Fruit fly (Drosophila melanogaster) Kc167 (cell line): ENCODE data around the gene Thor.

Experiments used
- Myc ChIP-seq: fragments of >200 bp; optimal IDR thresholded peaks from 2 replicates; lab custom pipeline; 2017; ENCODE audit warnings: missing external identifiers
- Sin3A ChIP-seq: fragments of >200 bp; optimal IDR thresholded peaks from 2 replicates; lab custom pipeline; 2018; ENCODE audit warnings: missing external identifiers
- h ChIP-seq: fragments of >200 bp; optimal IDR thresholded peaks from 3 replicates; lab custom pipeline; 2018; ENCODE audit warnings: missing external identifiers
- insv ChIP-seq: fragments of >200 bp; optimal IDR thresholded peaks from 3 replicates; lab custom pipeline; 2018; ENCODE audit warnings: missing external identifiers
- psq ChIP-seq: fragments of >200 bp; optimal IDR thresholded peaks from 2 replicates; lab custom pipeline; 2017; ENCODE audit warnings: missing external identifiers
- ttk ChIP-seq: sonication (Bioruptor generic); optimal IDR thresholded peaks from 2 replicates; lab custom pipeline; 2017; ENCODE audit warnings: missing external identifiers

The Thor gene

dm6 chr2L:3477057-3477755 lies 1.0 kb upstream of the Thor start:
- no peak for TF ChIP-seq psq (lab: Kevin White, UChicago)
- no peak for TF ChIP-seq h (lab: Kevin White, UChicago)
- TF ChIP-seq Sin3A (lab: Kevin White, UChicago) = no peak
- no peak for TF ChIP-seq ttk (lab: Kevin White, UChicago)
- TF ChIP-seq Myc (lab: Kevin White, UChicago) = no peak
- TF ChIP-seq insv = no peak

- no peak for TF ChIP-seq ttk (lab: Kevin White, UChicago)
- no peak for TF ChIP-seq h (lab: Kevin White, UChicago)
- no peak for TF ChIP-seq Sin3A (lab: Kevin White, UChicago)
- no peak for TF ChIP-seq insv
These were observed 1.6 kb downstream of the Thor start for dm6 chr2L:3479697-3480442.

- TF ChIP-seq insv = no peak
- TF ChIP-seq Myc (lab: Kevin White, UChicago) = no peak
- TF ChIP-seq Sin3A (lab: Kevin White, UChicago) = no peak
- TF ChIP-seq h (lab: Kevin White, UChicago) = no peak
- TF ChIP-seq ttk (lab: Kevin White, UChicago) = no peak
- no peak for TF ChIP-seq psq (lab: Kevin White, UChicago)
These were observed 2.2 kb downstream of the Thor start for dm6 chr2L:3480443-3480839.

- no peak for TF ChIP-seq insv
- TF ChIP-seq Myc (lab: Kevin White, UChicago) = no peak
- no peak for TF ChIP-seq ttk (lab: Kevin White, UChicago)
- no peak for TF ChIP-seq psq (lab: Kevin White, UChicago)
- no peak for TF ChIP-seq h (lab: Kevin White, UChicago)
- no peak for TF ChIP-seq Sin3A (lab: Kevin White, UChicago)
These were observed 3.8 kb downstream of the Thor start for dm6 chr2L:3482037-3482436.

dm6 chr2L:3482712-3483111 lies 4.5 kb downstream of the Thor start:
- no peak for TF ChIP-seq Sin3A (lab: Kevin White, UChicago)
- no peak for TF ChIP-seq ttk (lab: Kevin White, UChicago)
- no peak for TF ChIP-seq Myc (lab: Kevin White, UChicago)
- no peak for TF ChIP-seq h (lab: Kevin White, UChicago)
- no peak for TF ChIP-seq insv

dm6 chr2L:3483672-3484071 lies 5.4 kb downstream of the Thor start:
- no peak for TF ChIP-seq ttk (lab: Kevin White, UChicago)
- TF ChIP-seq psq (lab: Kevin White, UChicago) = no peak
- TF ChIP-seq insv = no peak
- no peak for TF ChIP-seq Myc (lab: Kevin White, UChicago)
- TF ChIP-seq Sin3A (lab: Kevin White, UChicago) = no peak
- TF ChIP-seq h (lab: Kevin White, UChicago) = no peak

- TF ChIP-seq psq (lab: Kevin White, UChicago) (no peak), insv (no peak)
These were observed 6.5 kb downstream of the Thor start for dm6 chr2L:3484759-3485158.

- TF ChIP-seq ttk (lab: Kevin White, UChicago) = no peak
- TF ChIP-seq insv = no peak
- TF ChIP-seq psq (lab: Kevin White, UChicago) = no peak
- TF ChIP-seq Myc (lab: Kevin White, UChicago) = no peak
- TF ChIP-seq h (lab: Kevin White, UChicago) = no peak
- no peak for TF ChIP-seq Sin3A (lab: Kevin White, UChicago)
These were observed 7.3 kb downstream of the Thor start for dm6 chr2L:3485506-3485905.

- TF ChIP-seq Myc (lab: Kevin White, UChicago) (no peak), insv (no peak), psq (lab: Kevin White, UChicago) (no peak), Sin3A (lab: Kevin White, UChicago) (no peak), h (lab: Kevin White, UChicago) (no peak), ttk (lab: Kevin White, UChicago) (no peak)
These were observed 12.7 kb downstream of the Thor start, which contains the start of gene CG15414 for dm6 chr2L:3490971-3491370. Gene CG15414 (minus strand): TSS chr2L:3491071.

dm6 chr2L:3493475-3493874 lies 15.2 kb downstream of the Thor start:
- TF ChIP-seq Sin3A (lab: Kevin White, UChicago) (no peak), psq (lab: Kevin White, UChicago) (no peak), insv (no peak), Myc (lab: Kevin White, UChicago) (no peak), ttk (lab: Kevin White, UChicago) (no peak), h (lab: Kevin White, UChicago) (no peak)

dm6 chr2L:3495465-3495864 lies 17.2 kb downstream of the Thor start:
- TF ChIP-seq psq (lab: Kevin White, UChicago) = no peak
- no peak for TF ChIP-seq insv
- no peak for TF ChIP-seq Sin3A (lab: Kevin White, UChicago)
- no peak for TF ChIP-seq h (lab: Kevin White, UChicago)

- TF ChIP-seq Myc (lab: Kevin White, UChicago) (no peak), h (lab: Kevin White, UChicago) (no peak), insv (no peak), psq (lab: Kevin White, UChicago) (no peak), ttk (lab: Kevin White, UChicago) (no peak), Sin3A (lab: Kevin White, UChicago) (no peak)
These were observed 26.6 kb downstream of the Thor start for dm6 chr2L:3504851-3505250.
